Worm (Caenorhabditis elegans) whole organism, L1 larva: ENCODE measurements around the gene C47A10.12.

ENCODE experiments used
- lin-35 ChIP-seq, 2 experiments: fragments of 150-350 bp; optimal IDR thresholded peaks; 2 replicates each; lab custom pipeline; 2014; ENCODE audit warnings: missing biosample characterization in 2 of 2, missing genetic modification characterization in 2 of 2, missing genetic modification reagents in 2 of 2
- rnt-1 ChIP-seq: sonication (generic microtip); optimal IDR thresholded peaks from 2 replicates; lab custom pipeline; 2016; ENCODE audit warnings: mild to moderate bottlenecking, missing genetic modification characterization, moderate library complexity, missing compliant biosample characterization

DNA sequence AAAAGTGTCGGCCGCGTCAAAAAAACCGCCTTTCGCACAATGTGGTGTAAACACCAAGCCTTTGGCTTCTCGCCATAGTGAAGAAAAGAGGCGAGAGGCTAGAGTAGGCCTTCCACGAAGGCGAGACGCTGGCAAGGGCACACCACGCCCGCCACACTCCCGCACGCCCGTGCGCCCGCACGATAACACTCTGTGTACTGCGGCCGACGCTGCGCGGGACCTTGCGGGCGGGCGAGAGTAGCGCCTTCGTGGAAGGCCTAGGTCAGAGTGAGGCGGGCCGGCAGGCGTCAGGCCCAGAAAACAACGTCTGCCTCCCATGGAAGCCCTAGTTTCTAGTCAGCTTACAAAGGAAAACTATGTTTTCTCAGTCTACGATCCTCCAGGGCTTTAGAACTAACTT is 34.4 kb downstream of the C47A10.12 start:
- TF ChIP-seq lin-35 (GFP tag; optimal IDR thresholded peaks at IDR 0.05; lab: Kevin White, UChicago) (no peak), rnt-1 (tag; lab: Kevin White, UChicago) (no peak)
